Fruit fly (Drosophila melanogaster) whole organism, embryonic: ENCODE results near the gene slam.

Source experiments
- Antp ChIP-seq: fragments of 200-800 bp; sonication (Bioruptor generic); optimal IDR thresholded peaks from 3 replicates; lab custom pipeline; 2016; ENCODE audit warnings: missing biosample characterization, missing genetic modification characterization
- Asciz ChIP-seq: fragments of 200-800 bp; sonication (Bioruptor generic); optimal IDR thresholded peaks from 2 replicates; lab custom pipeline; 2017; ENCODE audit warnings: missing biosample characterization, mild to moderate bottlenecking, missing genetic modification characterization, missing genetic modification reagents
- Atf3 ChIP-seq: fragments of 200-800 bp; sonication (Bioruptor generic); optimal IDR thresholded peaks from 3 replicates; lab custom pipeline; 2016; ENCODE audit warnings: missing biosample characterization, missing genetic modification characterization
- CG10654 ChIP-seq: fragments of 200-800 bp; sonication (Bioruptor generic); optimal IDR thresholded peaks from 2 replicates; lab custom pipeline; 2016; ENCODE audit warnings: missing biosample characterization, missing genetic modification characterization
- CG11504 ChIP-seq: fragments of 200-800 bp; sonication (Bioruptor generic); optimal IDR thresholded peaks from 3 replicates; lab custom pipeline; 2019; ENCODE audit warnings: missing biosample characterization, mild to moderate bottlenecking, missing genetic modification characterization, moderate library complexity
- CG12219 ChIP-seq: fragments of 200-800 bp; sonication (Bioruptor generic); optimal IDR thresholded peaks from 3 replicates; lab custom pipeline; 2018; ENCODE audit warnings: missing biosample characterization, mild to moderate bottlenecking, missing genetic modification characterization
- CG15073 ChIP-seq: fragments of 200-800 bp; sonication (Bioruptor generic); optimal IDR thresholded peaks from 2 replicates; lab custom pipeline; 2016; ENCODE audit warnings: missing biosample characterization, missing genetic modification characterization
- CG2199 ChIP-seq: fragments of 200-800 bp; sonication (Bioruptor generic); IDR thresholded peaks from 3 replicates; pipeline ENCODE4 v1.3.6; 2022; ENCODE audit warnings: missing biosample characterization, missing genetic modification characterization
- CG31224 ChIP-seq: fragments of 200-800 bp; sonication (Bioruptor generic); IDR thresholded peaks from 2 replicates; pipeline ENCODE4 v1.3.6; 2022; ENCODE audit warnings: missing biosample characterization, missing genetic modification characterization
- CG32532 ChIP-seq: fragments of 200-800 bp; sonication (Bioruptor generic); IDR thresholded peaks from 2 replicates; pipeline ENCODE4 v1.3.6; 2022; ENCODE audit warnings: missing biosample characterization, missing genetic modification characterization
- CG4617 ChIP-seq: fragments of 200-800 bp; sonication (Bioruptor generic); optimal IDR thresholded peaks from 3 replicates; lab custom pipeline; 2016; ENCODE audit warnings: missing biosample characterization, missing genetic modification characterization, borderline replicate concordance
- CG7357 ChIP-seq: fragments of 200-800 bp; sonication (Bioruptor generic); IDR thresholded peaks from 3 replicates; pipeline ENCODE4 v1.3.6; 2022; ENCODE audit warnings: missing biosample characterization, missing genetic modification characterization
- CG7963 ChIP-seq: fragments of 200-800 bp; sonication (Bioruptor generic); IDR thresholded peaks from 3 replicates; pipeline ENCODE4 v1.3.6; 2022; ENCODE audit warnings: missing biosample characterization, missing genetic modification characterization; ENCODE audit not compliant: partially characterized antibody
- CG8924 ChIP-seq: fragments of 200-800 bp; optimal IDR thresholded peaks from 3 replicates; lab custom pipeline; 2019; ENCODE audit warnings: missing biosample characterization, mild to moderate bottlenecking, missing genetic modification characterization, moderate library complexity
- CG8944 ChIP-seq: fragments of 200-800 bp; sonication (Bioruptor generic); optimal IDR thresholded peaks from 3 replicates; lab custom pipeline; 2016; ENCODE audit warnings: missing biosample characterization, missing genetic modification characterization
- CG9727 ChIP-seq: fragments of 200-800 bp; sonication (Bioruptor generic); optimal IDR thresholded peaks from 3 replicates; lab custom pipeline; 2017; ENCODE audit warnings: missing biosample characterization, mild to moderate bottlenecking, missing genetic modification characterization
- CHES-1-like ChIP-seq: fragments of 200-800 bp; sonication (Bioruptor generic); optimal IDR thresholded peaks from 2 replicates; lab custom pipeline; 2016; ENCODE audit warnings: missing biosample characterization, missing genetic modification characterization
- Chrac-16 ChIP-seq: fragments of 200-800 bp; sonication (Bioruptor generic); optimal IDR thresholded peaks from 3 replicates; lab custom pipeline; 2016; ENCODE audit warnings: missing biosample characterization, missing genetic modification characterization
- D ChIP-seq, 2 experiments: fragments of 200-800 bp in 1 of 2; fragments of >200 bp in 1 of 2; sonication (Bioruptor generic) in 1 of 2; optimal IDR thresholded peaks; 2 replicates in 1 of 2; 3 replicates in 1 of 2; lab custom pipeline; 2017; ENCODE audit warnings: mild to moderate bottlenecking in 1 of 2, missing biosample characterization in 1 of 2, missing genetic modification characterization in 1 of 2, missing genetic modification reagents in 1 of 2
- Dfd ChIP-seq, 2 experiments: fragments of >200 bp; optimal IDR thresholded peaks; 2 replicates each; lab custom pipeline; 2017; ENCODE audit warnings: missing biosample characterization in 2 of 2, missing genetic modification characterization in 2 of 2
- Dp ChIP-seq: fragments of 200-800 bp; sonication (Bioruptor generic); optimal IDR thresholded peaks from 2 replicates; lab custom pipeline; 2018; ENCODE audit warnings: missing biosample characterization, mild to moderate bottlenecking, missing genetic modification characterization, moderate library complexity
- E2f1 ChIP-seq: fragments of 200-800 bp; sonication (Bioruptor generic); IDR thresholded peaks from 2 replicates; pipeline ENCODE4 v1.3.6; 2022; ENCODE audit warnings: missing biosample characterization, missing genetic modification characterization
- E2f2 ChIP-seq: fragments of 200-800 bp; sonication (Bioruptor generic); IDR thresholded peaks from 2 replicates; pipeline ENCODE4 v1.3.6; 2022; ENCODE audit warnings: missing biosample characterization, missing genetic modification characterization
- ERR ChIP-seq: fragments of 200-800 bp; sonication (Bioruptor generic); optimal IDR thresholded peaks from 2 replicates; lab custom pipeline; 2016; ENCODE audit warnings: missing biosample characterization, missing genetic modification characterization
- GATAe ChIP-seq: fragments of 200-800 bp; sonication (Bioruptor generic); conservative IDR thresholded peaks from 2 replicates; pipeline ENCODE4 v1.3.6; 2022; ENCODE audit warnings: missing biosample characterization, missing genetic modification characterization
- Hsf ChIP-seq: fragments of 200-800 bp; sonication (Bioruptor generic); optimal IDR thresholded peaks from 3 replicates; lab custom pipeline; 2016; ENCODE audit warnings: missing biosample characterization, missing genetic modification characterization
- Lpt ChIP-seq: fragments of >200 bp; optimal IDR thresholded peaks from 2 replicates; lab custom pipeline; 2018; ENCODE audit warnings: missing biosample characterization, missing genetic modification characterization
- YL-1 ChIP-seq: fragments of 200-800 bp; sonication (Bioruptor generic); optimal IDR thresholded peaks from 3 replicates; lab custom pipeline; 2017; ENCODE audit warnings: missing biosample characterization, mild to moderate bottlenecking, missing genetic modification characterization
- ato ChIP-seq: fragments of 200-800 bp; sonication (Bioruptor generic); IDR thresholded peaks from 2 replicates; pipeline ENCODE4 v1.3.6; 2022; ENCODE audit warnings: missing biosample characterization, missing genetic modification characterization; ENCODE audit not compliant: partially characterized antibody
- bab2 ChIP-seq: fragments of 200-800 bp; sonication (Bioruptor generic); optimal IDR thresholded peaks from 2 replicates; lab custom pipeline; 2016; ENCODE audit warnings: missing biosample characterization, missing genetic modification characterization
- cad ChIP-seq: fragments of >200 bp; optimal IDR thresholded peaks from 2 replicates; lab custom pipeline; 2017; ENCODE audit warnings: missing biosample characterization, missing genetic modification characterization
- chm ChIP-seq: fragments of 200-800 bp; sonication (Bioruptor generic); IDR thresholded peaks from 2 replicates; pipeline ENCODE4 v1.3.6; 2022; ENCODE audit warnings: missing biosample characterization, missing genetic modification characterization
- cwo ChIP-seq: fragments of 200-800 bp; sonication (Bioruptor generic); optimal IDR thresholded peaks from 3 replicates; lab custom pipeline; 2017; ENCODE audit warnings: missing biosample characterization, missing genetic modification characterization, mild to moderate bottlenecking, moderate library complexity, missing genetic modification reagents
- ewg ChIP-seq: fragments of 200-800 bp; sonication (Bioruptor generic); optimal IDR thresholded peaks from 3 replicates; lab custom pipeline; 2017; ENCODE audit warnings: mild to moderate bottlenecking, missing biosample characterization, missing genetic modification reagents, missing genetic modification characterization
- exex ChIP-seq: fragments of 200-800 bp; sonication (Bioruptor generic); optimal IDR thresholded peaks from 4 replicates; lab custom pipeline; 2018; ENCODE audit warnings: missing biosample characterization, mild to moderate bottlenecking, missing genetic modification characterization, moderate library complexity
- fd96Cb ChIP-seq: fragments of 200-800 bp; sonication (Bioruptor generic); optimal IDR thresholded peaks from 2 replicates; lab custom pipeline; 2018; ENCODE audit warnings: missing biosample characterization, mild to moderate bottlenecking, missing genetic modification characterization, moderate library complexity
- lilli ChIP-seq: fragments of 200-800 bp; sonication (Bioruptor generic); optimal IDR thresholded peaks from 3 replicates; lab custom pipeline; 2016; ENCODE audit warnings: missing biosample characterization, missing genetic modification characterization
- nau ChIP-seq: fragments of 200-800 bp; sonication (Bioruptor generic); optimal IDR thresholded peaks from 3 replicates; lab custom pipeline; 2017; ENCODE audit warnings: missing biosample characterization, mild to moderate bottlenecking, missing genetic modification characterization, missing genetic modification reagents
- nom ChIP-seq: fragments of 200-800 bp; sonication (Bioruptor generic); optimal IDR thresholded peaks from 2 replicates; lab custom pipeline; 2017; ENCODE audit warnings: missing biosample characterization, missing genetic modification characterization, mild to moderate bottlenecking, moderate library complexity, missing genetic modification reagents
- onecut ChIP-seq: fragments of 200-800 bp; sonication (Bioruptor generic); IDR thresholded peaks from 2 replicates; pipeline ENCODE4 v1.3.6; 2022; ENCODE audit warnings: missing biosample characterization, missing genetic modification characterization
- prd ChIP-seq, 3 experiments: fragments of >200 bp in 2 of 3; fragments of 200-800 bp in 1 of 3; sonication (Bioruptor generic) in 1 of 3; optimal IDR thresholded peaks in 2 of 3; IDR thresholded peaks in 1 of 3; 2 replicates in 2 of 3; 3 replicates in 1 of 3; pipeline versions ENCODE4 v1.3.6 to Lab custom; 2017 to 2022; ENCODE audit warnings: missing biosample characterization in 1 of 3, missing genetic modification characterization in 1 of 3
- pum ChIP-seq: fragments of 200-800 bp; sonication (Bioruptor generic); optimal IDR thresholded peaks from 2 replicates; lab custom pipeline; 2016; ENCODE audit warnings: missing biosample characterization, missing genetic modification characterization
- run ChIP-seq: fragments of 200-800 bp; sonication (Bioruptor generic); optimal IDR thresholded peaks from 3 replicates; lab custom pipeline; 2018; ENCODE audit warnings: missing biosample characterization, mild to moderate bottlenecking, missing genetic modification characterization
- sisA ChIP-seq: fragments of 200-800 bp; sonication (Bioruptor generic); IDR thresholded peaks from 2 replicates; pipeline ENCODE4 v1.3.6; 2022; ENCODE audit warnings: missing biosample characterization, missing genetic modification characterization
- stwl ChIP-seq: fragments of 200-800 bp; sonication (Bioruptor generic); optimal IDR thresholded peaks from 3 replicates; lab custom pipeline; 2018; ENCODE audit warnings: missing biosample characterization, mild to moderate bottlenecking, missing genetic modification characterization, moderate library complexity
- tin ChIP-seq: fragments of 200-800 bp; sonication (Bioruptor generic); optimal IDR thresholded peaks from 3 replicates; lab custom pipeline; 2016; ENCODE audit warnings: missing biosample characterization, missing genetic modification characterization
- tio ChIP-seq: fragments of 200-800 bp; sonication (Bioruptor generic); optimal IDR thresholded peaks from 2 replicates; lab custom pipeline; 2017; ENCODE audit warnings: missing biosample characterization, missing genetic modification characterization, inconsistent platforms
- zen ChIP-seq: fragments of 200-800 bp; sonication (Bioruptor generic); optimal IDR thresholded peaks from 3 replicates; lab custom pipeline; 2018; ENCODE audit warnings: missing biosample characterization, mild to moderate bottlenecking, missing genetic modification characterization, moderate library complexity

The slam gene

DNA sequence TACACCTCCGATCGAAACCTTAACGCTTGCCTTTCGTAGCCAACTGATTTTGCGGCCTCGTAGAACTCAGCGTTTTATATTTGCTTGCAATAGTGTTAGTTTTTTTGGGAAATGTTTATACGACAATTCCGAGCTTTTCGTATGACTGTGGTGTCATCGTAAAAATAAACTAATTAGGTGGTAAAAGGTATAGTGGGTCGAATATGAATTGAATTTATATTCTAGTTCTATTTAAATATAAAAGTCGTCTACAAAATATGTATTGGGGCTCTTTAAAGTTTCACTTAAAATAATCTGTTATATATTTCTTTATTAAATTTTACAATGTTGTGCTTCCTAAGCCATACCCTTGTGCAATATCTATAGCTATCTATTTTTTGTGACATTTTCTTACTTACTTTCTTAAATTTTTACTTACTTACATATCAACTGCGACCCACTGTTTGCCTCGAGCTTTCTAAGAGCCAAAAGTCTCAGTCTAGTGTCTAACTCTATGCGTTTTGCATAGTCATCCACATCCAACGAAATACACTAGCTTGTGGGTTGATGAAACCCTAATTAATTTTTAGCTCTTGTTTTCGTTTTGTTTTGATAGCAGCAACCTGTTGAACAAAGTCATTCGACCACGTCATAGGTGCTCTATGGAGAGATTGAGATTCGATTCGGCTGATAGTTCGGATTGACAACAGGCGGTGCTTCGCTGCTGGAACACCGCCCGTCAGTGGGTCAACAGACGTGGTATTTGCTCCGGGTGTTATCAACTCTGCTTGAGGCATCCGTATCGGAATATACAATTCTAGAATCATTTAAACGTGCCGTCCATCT is 21.0 kb upstream of the slam start, which contains the start of gene CG9498 (continued):
- no peak for TF ChIP-seq Lpt (GFP tag; lab: Kevin White, UChicago)
- TF ChIP-seq prd (optimal IDR thresholded peaks at IDR 0.05; lab: Kevin White, UChicago) = no peak
- TF ChIP-seq prd (GFP tag; IDR thresholded peaks at IDR 0.05; lab: Robert Waterston, UW) = peak; percentile 75; the same call in 2 of the 3 replicates
- peak; percentile 48 for TF ChIP-seq CG10654 (GFP tag; lab: Kevin White, UChicago)
- TF ChIP-seq Dfd (GFP tag; optimal IDR thresholded peaks at IDR 0.05; lab: Kevin White, UChicago) = no peak
- TF ChIP-seq CG32532 = peak; percentile 95
- no peak for TF ChIP-seq CHES-1-like (GFP tag; lab: Kevin White, UChicago)
- no peak for TF ChIP-seq CG8944 (GFP tag; lab: Kevin White, UChicago)
- TF ChIP-seq E2f2 (GFP tag; lab: Robert Waterston, UW) = peak; percentile 49; the same call in 1 of the 2 replicates
- no peak for TF ChIP-seq CG7963 (GFP tag; lab: Robert Waterston, UW)
- TF ChIP-seq GATAe (GFP tag; lab: Robert Waterston, UW) = peak; percentile 34; the same call in 1 of the 2 replicates
- peak; percentile 36 for TF ChIP-seq zen (tag; lab: Kevin White, UChicago)
- TF ChIP-seq nom (GFP tag; lab: Kevin White, UChicago) = no peak
- TF ChIP-seq pum (GFP tag; lab: Kevin White, UChicago) = no peak
- no peak for TF ChIP-seq stwl (tag; lab: Kevin White, UChicago)
- peak; percentile 36 for TF ChIP-seq ewg (GFP tag; lab: Kevin White, UChicago)
- no peak for TF ChIP-seq Dp (GFP tag; lab: Kevin White, UChicago)
- TF ChIP-seq Asciz (GFP tag; lab: Kevin White, UChicago) = peak; percentile 80
- TF ChIP-seq CG15073 (GFP tag; lab: Kevin White, UChicago) = no peak
- TF ChIP-seq exex (tag; lab: Kevin White, UChicago) = peak; percentile 95
- TF ChIP-seq tin (GFP tag; lab: Kevin White, UChicago) = peak; percentile 15
- TF ChIP-seq YL-1 (GFP tag; lab: Kevin White, UChicago) = peak; percentile 18
- no peak for TF ChIP-seq CG4617 (GFP tag; lab: Kevin White, UChicago)
- TF ChIP-seq onecut = 0 out of 2 replicates have a peak, but pooled peaks have one; percentile 13
- TF ChIP-seq nau (GFP tag; lab: Kevin White, UChicago) = peak; percentile 50
- TF ChIP-seq Antp (GFP tag; lab: Kevin White, UChicago) = no peak
- peak; percentile 52 for TF ChIP-seq sisA (GFP tag; lab: Robert Waterston, UW)
- no peak for TF ChIP-seq ato (GFP tag; lab: Robert Waterston, UW)
- TF ChIP-seq CG2199 (GFP tag; lab: Robert Waterston, UW) = no peak
- TF ChIP-seq tio (GFP tag; lab: Kevin White, UChicago) = peak; percentile 70
- peak; percentile 71 for TF ChIP-seq run (tag; lab: Kevin White, UChicago)
- TF ChIP-seq CG12219 = peak; percentile 23
- TF ChIP-seq E2f1 (GFP tag; lab: Robert Waterston, UW) = peak; percentile 77
- TF ChIP-seq CG11504 (tag; lab: Kevin White, UChicago) = peak; percentile 84
- peak; percentile 37; the same call in 1 of the 2 replicates for TF ChIP-seq chm (GFP tag; lab: Robert Waterston, UW)
- peak; percentile 88 for TF ChIP-seq CG8924
- TF ChIP-seq bab2 = no peak
- TF ChIP-seq Atf3 (GFP tag; lab: Kevin White, UChicago) = no peak
- TF ChIP-seq Hsf = no peak
- peak; percentile 69 for TF ChIP-seq CG7357 (GFP tag; lab: Robert Waterston, UW)
- TF ChIP-seq cad (GFP tag; lab: Kevin White, UChicago) = no peak
- no peak for TF ChIP-seq ERR (GFP tag; lab: Kevin White, UChicago)
- TF ChIP-seq lilli (GFP tag; lab: Kevin White, UChicago) = peak; percentile 67
- TF ChIP-seq cwo (GFP tag; lab: Kevin White, UChicago) = peak; percentile 75
- peak; percentile 64 for TF ChIP-seq CG9727 (GFP tag; lab: Kevin White, UChicago)
- peak; percentile 82 for TF ChIP-seq CG31224 (GFP tag; lab: Robert Waterston, UW)
- TF ChIP-seq D (optimal IDR thresholded peaks at IDR 0.05; lab: Kevin White, UChicago) = no peak
- TF ChIP-seq D (GFP tag; optimal IDR thresholded peaks at IDR 0.05; lab: Kevin White, UChicago) = peak; percentile 51
- peak; percentile 33 for TF ChIP-seq Chrac-16 (GFP tag; lab: Kevin White, UChicago)
- TF ChIP-seq fd96Cb (tag; lab: Kevin White, UChicago) = peak; percentile 83
